Worm (Caenorhabditis elegans) whole organism, L4 larva: ENCODE measurements around the gene C14B9.3.

Experiments used
- Y75B8A.6 ChIP-seq: fragments of 200-800 bp; sonication (Bioruptor generic); IDR thresholded peaks from 2 replicates; pipeline ENCODE4 v1.3.6; 2022; ENCODE audit warnings: missing genetic modification reagents, missing genetic modification characterization, missing compliant biosample characterization
- daf-19 ChIP-seq: fragments of 200-800 bp; sonication (Bioruptor generic); conservative IDR thresholded peaks from 2 replicates; pipeline ENCODE4 v1.3.6; 2022; ENCODE audit warnings: missing genetic modification characterization, missing compliant biosample characterization
- fkh-10 ChIP-seq: fragments of 150-350 bp; optimal IDR thresholded peaks from 2 replicates; lab custom pipeline; 2014; ENCODE audit warnings: missing biosample characterization, missing genetic modification reagents, missing genetic modification characterization
- lin-15B ChIP-seq: fragments of 150-350 bp; sonication (generic microtip); optimal IDR thresholded peaks from 3 replicates; lab custom pipeline; 2014; ENCODE audit warnings: missing biosample characterization, missing genetic modification characterization
- lin-39 ChIP-seq: fragments of 150-350 bp; optimal IDR thresholded peaks from 2 replicates; lab custom pipeline; 2014; ENCODE audit warnings: missing biosample characterization, missing genetic modification reagents, missing genetic modification characterization
- lsy-2 ChIP-seq, 2 experiments: fragments of 150-350 bp in 1 of 2; sonication (generic microtip) in 1 of 2; optimal IDR thresholded peaks; 2 replicates each; lab custom pipeline; 2014 to 2017; ENCODE audit warnings: missing biosample characterization in 2 of 2, missing genetic modification characterization in 2 of 2
- nhr-76 ChIP-seq: fragments of 150-350 bp; optimal IDR thresholded peaks from 2 replicates; lab custom pipeline; 2014; ENCODE audit warnings: missing biosample characterization, missing genetic modification characterization
- skn-1 ChIP-seq: fragments of 150-350 bp; optimal IDR thresholded peaks from 2 replicates; lab custom pipeline; 2014; ENCODE audit warnings: missing biosample characterization, missing genetic modification characterization
- snpc-4 ChIP-seq: fragments of 150-350 bp; optimal IDR thresholded peaks from 2 replicates; lab custom pipeline; 2014; ENCODE audit warnings: missing biosample characterization, missing genetic modification characterization
- unc-62 ChIP-seq, 3 experiments: fragments of 150-350 bp in 1 of 3; sonication (generic microtip); optimal IDR thresholded peaks in 2 of 3; peaks in 1 of 3; 1 replicate in 1 of 3; 2 replicates in 2 of 3; lab custom pipeline; 2014 to 2017; ENCODE audit warnings: missing biosample characterization in 3 of 3, missing genetic modification characterization in 3 of 3, missing genetic modification reagents in 3 of 3, missing genotype in 1 of 3

DNA sequence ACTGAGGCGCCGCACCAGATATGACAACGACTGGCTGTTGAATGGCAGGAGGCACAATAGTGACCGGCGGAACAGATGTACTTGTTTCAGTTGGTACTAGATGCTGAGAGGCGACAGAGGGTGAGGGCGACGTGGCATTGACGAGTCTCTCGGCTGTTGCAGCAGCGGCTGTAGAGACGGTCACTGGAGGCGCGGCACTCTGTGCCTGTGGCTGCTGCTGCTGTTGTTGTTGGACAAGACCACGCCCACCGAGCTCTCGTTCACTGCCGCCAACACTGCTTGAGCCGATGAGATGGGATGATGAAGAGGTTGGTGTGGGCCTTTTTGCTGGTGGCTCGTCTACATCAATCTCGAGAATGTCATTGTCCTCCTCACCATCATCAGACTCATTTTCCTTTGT is 8.6 kb downstream of the C14B9.3 start:
- TF ChIP-seq lin-15B (tag; lab: Kevin White, UChicago) (no peak), lsy-2 (tag; optimal IDR thresholded peaks at IDR 0.05; lab: Kevin White, UChicago) (no peak), skn-1 (no peak), unc-62 (GFP tag; optimal IDR thresholded peaks at IDR 0.05 in 1 of 2; lab: Kevin White, UChicago) (no peak), unc-62 (tag; optimal IDR thresholded peaks at IDR 0.05; lab: Kevin White, UChicago) (no peak), lin-39 (no peak), snpc-4 (tag; lab: Kevin White, UChicago) (no peak), daf-19 (GFP tag; lab: Robert Waterston, UW) (no peak), nhr-76 (tag; lab: Kevin White, UChicago) (no peak), fkh-10 (GFP tag; lab: Kevin White, UChicago) (no peak), Y75B8A.6 (GFP tag; lab: Robert Waterston, UW) (no peak)
